Worm (Caenorhabditis elegans) whole organism, L1 larva: ENCODE measurements around the gene R01H2.2.

Source experiments
- alr-1 ChIP-seq: fragments of 200-800 bp; sonication (Bioruptor generic); optimal IDR thresholded peaks from 2 replicates; lab custom pipeline; 2018; ENCODE audit warnings: borderline replicate concordance, mild to moderate bottlenecking, missing genetic modification characterization, missing compliant biosample characterization
- ama-1 ChIP-seq: fragments of 150-350 bp; optimal IDR thresholded peaks from 2 replicates; lab custom pipeline; 2014
- blmp-1 ChIP-seq: fragments of 150-350 bp; optimal IDR thresholded peaks from 2 replicates; lab custom pipeline; 2014; ENCODE audit warnings: missing biosample characterization, missing genetic modification characterization
- dpl-1 ChIP-seq, 3 experiments: fragments of 150-350 bp in 2 of 3; sonication (generic microtip) in 1 of 3; optimal IDR thresholded peaks; 2 replicates each; lab custom pipeline; 2014 to 2017; ENCODE audit warnings: missing biosample characterization in 3 of 3, missing genetic modification characterization in 3 of 3, missing genetic modification reagents in 3 of 3
- elt-3 ChIP-seq, 6 experiments: fragments of 150-350 bp in 1 of 6; sonication (generic microtip); optimal IDR thresholded peaks; 2 replicates each; lab custom pipeline; 2017 to 2018; ENCODE audit warnings: missing biosample characterization in 6 of 6, missing genetic modification characterization in 6 of 6, inconsistent platforms in 1 of 6
- ets-5 ChIP-seq: fragments of 200-800 bp; sonication (Bioruptor generic); IDR thresholded peaks from 2 replicates; pipeline ENCODE4 v1.3.6; 2022; ENCODE audit warnings: missing genetic modification characterization, missing compliant biosample characterization
- nhr-11 ChIP-seq: fragments of 150-350 bp; optimal IDR thresholded peaks from 2 replicates; lab custom pipeline; 2014; ENCODE audit warnings: missing biosample characterization, missing genetic modification characterization
- tlp-1 ChIP-seq: fragments of 150-350 bp; optimal IDR thresholded peaks from 2 replicates; lab custom pipeline; 2014; ENCODE audit warnings: missing biosample characterization, missing genetic modification characterization
- unc-62 ChIP-seq: fragments of 150-350 bp; optimal IDR thresholded peaks from 2 replicates; lab custom pipeline; 2014; ENCODE audit warnings: missing biosample characterization, missing genetic modification reagents, missing genetic modification characterization

ce11 chrIII:7020500-7020899, 35.8 kb upstream of the R01H2.2 start, which contains the start of gene col-8:
- TF ChIP-seq elt-3 (tag; optimal IDR thresholded peaks at IDR 0.05; lab: Kevin White, UChicago) (no peak), dpl-1 (GFP tag; optimal IDR thresholded peaks at IDR 0.05; lab: Kevin White, UChicago) (no peak), blmp-1 (tag; lab: Kevin White, UChicago) (no peak), alr-1 (no peak), ama-1 (lab: Kevin White, UChicago) (no peak), ets-5 (GFP tag; lab: Robert Waterston, UW) (no peak), nhr-11 (tag; lab: Kevin White, UChicago) (no peak), unc-62 (no peak), tlp-1 (tag; lab: Kevin White, UChicago) (no peak)
